Fruit fly (Drosophila melanogaster) whole organism: ENCODE measurements around the gene Drsl2.

Experiments used
- CG8478 ChIP-seq: fragments of >200 bp; optimal IDR thresholded peaks from 2 replicates; lab custom pipeline; 2018; ENCODE audit warnings: inconsistent platforms
- EcR ChIP-seq, 2 experiments: fragments of >200 bp; optimal IDR thresholded peaks; 2 replicates each; lab custom pipeline; 2017; ENCODE audit warnings: missing biosample characterization in 2 of 2, missing genetic modification characterization in 2 of 2, missing genetic modification reagents in 2 of 2
- pan ChIP-seq: fragments of >200 bp; optimal IDR thresholded peaks from 2 replicates; lab custom pipeline; 2017
- psq ChIP-seq: fragments of >200 bp; optimal IDR thresholded peaks from 2 replicates; lab custom pipeline; 2017
- usp ChIP-seq: fragments of >200 bp; optimal IDR thresholded peaks from 2 replicates; lab custom pipeline; 2017; ENCODE audit warnings: missing biosample characterization, missing genetic modification characterization, mixed read lengths

DNA sequence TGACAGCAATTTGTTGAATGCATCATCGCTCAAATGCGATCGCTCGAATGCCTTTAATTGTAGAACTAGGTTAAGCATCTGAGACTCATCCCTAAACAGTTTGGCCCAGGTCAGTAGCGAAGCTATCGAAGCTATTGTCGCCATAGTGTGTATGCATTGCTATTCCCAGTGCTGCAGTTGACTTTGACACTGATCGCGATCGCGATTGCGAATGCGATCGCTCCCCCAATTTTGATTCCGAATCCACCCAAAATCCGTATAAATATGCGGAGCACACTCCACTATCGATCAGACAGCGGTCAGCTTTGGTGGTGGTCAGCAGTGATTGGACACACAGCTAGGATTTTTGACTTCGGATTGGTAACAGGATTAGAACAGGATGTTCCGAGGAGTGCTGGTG, 15.6 kb downstream of the Drsl2 start, which contains the start of gene CG14961:
- no peak for TF ChIP-seq CG8478
- no peak for TF ChIP-seq pan
- TF ChIP-seq EcR (GFP tag; optimal IDR thresholded peaks at IDR 0.05; lab: Kevin White, UChicago), result no peak
- no peak for TF ChIP-seq usp (GFP tag; lab: Kevin White, UChicago)
- TF ChIP-seq psq (lab: Kevin White, UChicago), result no peak
